Worm (Caenorhabditis elegans) whole organism, L3 larva: ENCODE results near the gene rgr-1.

ENCODE experiments used
- ama-1 ChIP-seq: fragments of 150-350 bp; optimal IDR thresholded peaks from 2 replicates; lab custom pipeline; 2018
- elt-2 ChIP-seq: sonication (generic microtip); optimal IDR thresholded peaks from 2 replicates; lab custom pipeline; 2016; ENCODE audit warnings: missing genetic modification reagents, mild to moderate bottlenecking, missing genetic modification characterization, missing compliant biosample characterization
- fkh-10 ChIP-seq: sonication (generic microtip); optimal IDR thresholded peaks from 2 replicates; lab custom pipeline; 2017; ENCODE audit warnings: missing biosample characterization, missing genetic modification reagents, missing genetic modification characterization
- jun-1 ChIP-seq: fragments of 150-350 bp; optimal IDR thresholded peaks from 2 replicates; lab custom pipeline; 2014; ENCODE audit warnings: missing biosample characterization, missing genetic modification reagents, missing genetic modification characterization
- lin-15B ChIP-seq: fragments of 150-350 bp; optimal IDR thresholded peaks from 2 replicates; lab custom pipeline; 2014; ENCODE audit warnings: missing biosample characterization, missing genetic modification characterization
- mdl-1 ChIP-seq: fragments of 150-350 bp; optimal IDR thresholded peaks from 2 replicates; lab custom pipeline; 2014; ENCODE audit warnings: missing biosample characterization, missing genetic modification characterization
- nhr-28 ChIP-seq: fragments of 150-350 bp; optimal IDR thresholded peaks from 2 replicates; lab custom pipeline; 2014; ENCODE audit warnings: missing biosample characterization, missing genetic modification characterization
- snpc-4 ChIP-seq: fragments of 150-350 bp; optimal IDR thresholded peaks from 2 replicates; lab custom pipeline; 2014; ENCODE audit warnings: missing biosample characterization, missing genetic modification characterization
- unc-62 ChIP-seq: fragments of 150-350 bp; sonication (generic microtip); optimal IDR thresholded peaks from 4 replicates; lab custom pipeline; 2014; ENCODE audit warnings: missing biosample characterization, missing genetic modification reagents, missing genetic modification characterization
- zag-1 ChIP-seq: fragments of 150-350 bp; optimal IDR thresholded peaks from 2 replicates; lab custom pipeline; 2014; ENCODE audit warnings: missing biosample characterization, missing genetic modification characterization
- ztf-4 ChIP-seq: fragments of 150-350 bp; optimal IDR thresholded peaks from 2 replicates; lab custom pipeline; 2014; ENCODE audit warnings: missing biosample characterization, missing genetic modification characterization

ce11 chrIII:9383496-9383895 is 10.0 kb upstream of the rgr-1 start, which contains the start of gene tkr-1:
- no peak for TF ChIP-seq unc-62 (GFP tag; lab: Kevin White, UChicago)
- no peak for TF ChIP-seq fkh-10 (GFP tag; lab: Kevin White, UChicago)
- TF ChIP-seq nhr-28 (tag; lab: Kevin White, UChicago) = no peak
- TF ChIP-seq lin-15B = no peak
- no peak for TF ChIP-seq ama-1 (lab: Kevin White, UChicago)
- no peak for TF ChIP-seq ztf-4 (tag; lab: Kevin White, UChicago)
- no peak for TF ChIP-seq jun-1
- no peak for TF ChIP-seq mdl-1 (tag; lab: Kevin White, UChicago)
- no peak for TF ChIP-seq elt-2 (tag; lab: Kevin White, UChicago)
- TF ChIP-seq zag-1 (tag; lab: Kevin White, UChicago) = no peak
- TF ChIP-seq snpc-4 (tag; lab: Kevin White, UChicago) = no peak
